Worm (Caenorhabditis elegans) whole organism, L4 larva: ENCODE measurements around the gene C16C8.18.

Experiments used
- D1046.2 ChIP-seq: fragments of 200-800 bp; sonication (Bioruptor generic); IDR thresholded peaks from 2 replicates; pipeline ENCODE4 v1.3.6; 2022; ENCODE audit warnings: missing genetic modification characterization, missing compliant biosample characterization
- unc-62 ChIP-seq, 3 experiments: fragments of 150-350 bp in 1 of 3; sonication (generic microtip); optimal IDR thresholded peaks in 2 of 3; peaks in 1 of 3; 1 replicate in 1 of 3; 2 replicates in 2 of 3; lab custom pipeline; 2014 to 2017; ENCODE audit warnings: missing biosample characterization in 3 of 3, missing genetic modification characterization in 3 of 3, missing genetic modification reagents in 3 of 3, missing genotype in 1 of 3

C16C8.18 gene

ce11 chrII:3477171-3477570 lies 47.7 kb downstream of the C16C8.18 start, which contains the start of gene fbxb-104:
TSS of gene fbxb-104 (minus strand) at chrII:3477271.
- no peak for TF ChIP-seq D1046.2
- TF ChIP-seq unc-62 (GFP tag; optimal IDR thresholded peaks at IDR 0.05 in 1 of 2; lab: Kevin White, UChicago), result peak in 1 of 2 experiments; percentile 9
- TF ChIP-seq unc-62 (tag; optimal IDR thresholded peaks at IDR 0.05; lab: Kevin White, UChicago), result no peak
